Fruit fly (Drosophila melanogaster) whole organism, adult: Measurements from ENCODE around the gene CG33296.
A peak's percentile ranks its signal among the peaks of the same experiment; 100 is the strongest.

ENCODE experiments used
- CG11617 ChIP-seq: fragments of 200-800 bp; sonication (Bioruptor generic); optimal IDR thresholded peaks from 2 replicates; lab custom pipeline; 2017; ENCODE audit warnings: mild to moderate bottlenecking, missing biosample characterization, missing genetic modification reagents, missing genetic modification characterization
- CG12768 ChIP-seq: fragments of 200-800 bp; sonication (Bioruptor generic); optimal IDR thresholded peaks from 2 replicates; lab custom pipeline; 2017; ENCODE audit warnings: missing biosample characterization, missing genetic modification characterization, mild to moderate bottlenecking, moderate library complexity, missing genetic modification reagents
- CG14711 ChIP-seq: fragments of 200-800 bp; sonication (Bioruptor generic); optimal IDR thresholded peaks from 2 replicates; lab custom pipeline; 2018; ENCODE audit warnings: missing biosample characterization, mild to moderate bottlenecking, missing genetic modification characterization, moderate library complexity
- CG1620 ChIP-seq: fragments of 200-800 bp; sonication (Bioruptor generic); optimal IDR thresholded peaks from 2 replicates; lab custom pipeline; 2016; ENCODE audit warnings: missing biosample characterization, missing genetic modification characterization
- CG33017 ChIP-seq: fragments of 200-800 bp; sonication (Bioruptor generic); optimal IDR thresholded peaks from 2 replicates; lab custom pipeline; 2018; ENCODE audit warnings: missing biosample characterization, mild to moderate bottlenecking, missing genetic modification characterization, moderate library complexity
- CG5204 ChIP-seq: fragments of 200-800 bp; sonication (Bioruptor generic); optimal IDR thresholded peaks from 2 replicates; lab custom pipeline; 2016; ENCODE audit warnings: missing biosample characterization, missing genetic modification characterization
- CG7045 ChIP-seq: fragments of 200-800 bp; sonication (Bioruptor generic); optimal IDR thresholded peaks from 2 replicates; lab custom pipeline; 2017; ENCODE audit warnings: missing biosample characterization, mild to moderate bottlenecking, missing genetic modification characterization
- CG7101 ChIP-seq: fragments of 200-800 bp; sonication (Bioruptor generic); optimal IDR thresholded peaks from 2 replicates; lab custom pipeline; 2018; ENCODE audit warnings: missing biosample characterization, mild to moderate bottlenecking, missing genetic modification characterization, moderate library complexity
- Clk ChIP-seq: fragments of 200-800 bp; sonication (Bioruptor generic); optimal IDR thresholded peaks from 2 replicates; lab custom pipeline; 2017; ENCODE audit warnings: missing biosample characterization, missing genetic modification characterization
- Crg-1 ChIP-seq: fragments of 200-800 bp; sonication (Bioruptor generic); optimal IDR thresholded peaks from 2 replicates; lab custom pipeline; 2016; ENCODE audit warnings: missing biosample characterization, missing genetic modification characterization
- Hr96 ChIP-seq: fragments of 200-800 bp; sonication (Bioruptor generic); optimal IDR thresholded peaks from 2 replicates; lab custom pipeline; 2016; ENCODE audit warnings: missing biosample characterization, missing genetic modification characterization
- Mnt ChIP-seq: fragments of 200-800 bp; sonication (Bioruptor generic); optimal IDR thresholded peaks from 2 replicates; lab custom pipeline; 2016; ENCODE audit warnings: missing biosample characterization, mild to moderate bottlenecking, missing genetic modification characterization
- bab1 ChIP-seq: fragments of 200-800 bp; sonication (Bioruptor generic); optimal IDR thresholded peaks from 3 replicates; lab custom pipeline; 2019; ENCODE audit warnings: missing biosample characterization, mild to moderate bottlenecking, missing genetic modification characterization, moderate library complexity
- cic ChIP-seq: fragments of 200-800 bp; sonication (Bioruptor generic); optimal IDR thresholded peaks from 2 replicates; lab custom pipeline; 2017; ENCODE audit warnings: missing biosample characterization, mild to moderate bottlenecking, missing genetic modification characterization, moderate library complexity
- cnc ChIP-seq, 2 experiments: fragments of >200 bp; optimal IDR thresholded peaks; 2 replicates each; lab custom pipeline; 2017
- kay ChIP-seq: fragments of 200-800 bp; sonication (Bioruptor generic); peaks from one replicate; lab custom pipeline; 2016; ENCODE audit warnings: missing biosample characterization, missing genetic modification characterization, borderline replicate concordance
- ovo ChIP-seq: fragments of 200-800 bp; sonication (Bioruptor generic); optimal IDR thresholded peaks from 2 replicates; lab custom pipeline; 2016; ENCODE audit warnings: missing biosample characterization, missing genetic modification characterization
- pad ChIP-seq: fragments of 200-800 bp; sonication (Bioruptor generic); optimal IDR thresholded peaks from 3 replicates; lab custom pipeline; 2017; ENCODE audit warnings: missing biosample characterization, missing genetic modification characterization, mild to moderate bottlenecking, moderate library complexity, missing genetic modification reagents
- tj ChIP-seq: fragments of 200-800 bp; sonication (Bioruptor generic); optimal IDR thresholded peaks from 3 replicates; lab custom pipeline; 2017; ENCODE audit warnings: missing biosample characterization, mild to moderate bottlenecking, missing genetic modification characterization, moderate library complexity
- toe ChIP-seq: fragments of 200-800 bp; sonication (Bioruptor generic); optimal IDR thresholded peaks from 2 replicates; lab custom pipeline; 2016; ENCODE audit warnings: missing biosample characterization, missing genetic modification characterization

CG33296 gene

dm6 chr2L:7676982-7677381 is 39.5 kb downstream of the CG33296 start:
- TF ChIP-seq CG14711, result no peak
- no peak for TF ChIP-seq tj (GFP tag; lab: Kevin White, UChicago)
- TF ChIP-seq CG33017 (tag; lab: Kevin White, UChicago), result no peak
- no peak for TF ChIP-seq Crg-1
- TF ChIP-seq CG1620 (GFP tag; lab: Kevin White, UChicago), result no peak
- TF ChIP-seq ovo (GFP tag; lab: Kevin White, UChicago), result no peak
- no peak for TF ChIP-seq kay (GFP tag; lab: Kevin White, UChicago)
- TF ChIP-seq CG11617 (GFP tag; lab: Kevin White, UChicago), result no peak
- TF ChIP-seq CG5204, result no peak
- TF ChIP-seq Hr96 (GFP tag; lab: Kevin White, UChicago), result no peak
- no peak for TF ChIP-seq cnc (optimal IDR thresholded peaks at IDR 0.05; lab: Kevin White, UChicago)
- TF ChIP-seq Clk (GFP tag; lab: Kevin White, UChicago), result no peak
- TF ChIP-seq Mnt (GFP tag; lab: Kevin White, UChicago), result no peak
- no peak for TF ChIP-seq toe
- TF ChIP-seq pad (GFP tag; lab: Kevin White, UChicago), result no peak
- TF ChIP-seq CG12768 (GFP tag; lab: Kevin White, UChicago), result no peak
- no peak for TF ChIP-seq CG7101

- TF ChIP-seq cic (peak; percentile 49), pad (GFP tag; lab: Kevin White, UChicago) (no peak)
Measured at dm6 chr2L:7675754-7676178, 40.7 kb downstream of the CG33296 start.

dm6 chr2L:7675028-7675749 is 41.3 kb downstream of the CG33296 start, which contains the start of gene Slob:
Gene Slob (minus strand): TSS chr2L:7675078.
- TF ChIP-seq CG7045 (GFP tag; lab: Kevin White, UChicago), result peak; percentile 22
- no peak for TF ChIP-seq bab1 (GFP tag; lab: Kevin White, UChicago)
- no peak for TF ChIP-seq cnc (optimal IDR thresholded peaks at IDR 0.05; lab: Kevin White, UChicago)
- TF ChIP-seq Hr96 (GFP tag; lab: Kevin White, UChicago), result no peak
- no peak for TF ChIP-seq cic

DNA sequence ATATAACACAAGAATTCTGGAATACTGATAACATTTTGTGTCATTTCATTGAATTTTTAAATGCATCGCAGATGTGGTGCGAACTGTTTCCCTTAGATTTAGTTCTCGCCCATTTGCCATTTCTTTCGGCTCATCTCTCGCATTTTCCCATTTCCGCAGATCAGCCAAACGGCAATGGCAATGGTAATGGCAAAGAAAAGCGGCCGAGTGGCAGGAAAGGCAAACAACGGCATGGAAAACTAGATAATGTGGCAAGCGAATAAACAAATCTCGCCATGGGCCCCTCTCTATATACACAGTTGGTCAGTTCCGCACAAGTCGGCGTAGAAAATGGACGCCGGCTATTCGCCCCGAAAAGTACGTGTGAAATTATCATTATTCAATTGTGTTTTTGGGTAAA is 50.7 kb downstream of the CG33296 start, which contains the start of gene Myo28B1:
TSS of gene Myo28B1 (plus strand) at position 301 of the 400 bp plus-strand sequence.
- TF ChIP-seq kay (GFP tag; lab: Kevin White, UChicago) (no peak), tj (GFP tag; lab: Kevin White, UChicago) (no peak), Clk (GFP tag; lab: Kevin White, UChicago) (no peak), CG1620 (GFP tag; lab: Kevin White, UChicago) (no peak), bab1 (GFP tag; lab: Kevin White, UChicago) (no peak), CG11617 (GFP tag; lab: Kevin White, UChicago) (no peak), CG5204 (no peak), pad (GFP tag; lab: Kevin White, UChicago) (no peak), toe (no peak), ovo (GFP tag; lab: Kevin White, UChicago) (no peak), Hr96 (GFP tag; lab: Kevin White, UChicago) (no peak), CG7045 (GFP tag; lab: Kevin White, UChicago) (no peak), CG12768 (GFP tag; lab: Kevin White, UChicago) (no peak), CG7101 (no peak), cnc (optimal IDR thresholded peaks at IDR 0.05; lab: Kevin White, UChicago) (no peak), Mnt (GFP tag; lab: Kevin White, UChicago) (no peak), Crg-1 (no peak), cic (no peak)
